Worm (Caenorhabditis elegans) whole organism, L4 larva: ENCODE data around the gene Y41D4B.1.

Source experiments
- T26A8.4 ChIP-seq: fragments of 200-800 bp; sonication (Bioruptor generic); IDR thresholded peaks from 2 replicates; pipeline ENCODE4 v1.3.6; 2022; ENCODE audit warnings: missing genetic modification characterization, missing compliant biosample characterization
- ceh-82 ChIP-seq: sonication (generic microtip); optimal IDR thresholded peaks from 2 replicates; lab custom pipeline; 2017; ENCODE audit warnings: missing biosample characterization, missing genetic modification characterization
- fkh-10 ChIP-seq: fragments of 150-350 bp; optimal IDR thresholded peaks from 2 replicates; lab custom pipeline; 2014; ENCODE audit warnings: missing biosample characterization, missing genetic modification reagents, missing genetic modification characterization
- jun-1 ChIP-seq: fragments of 150-350 bp; optimal IDR thresholded peaks from 2 replicates; lab custom pipeline; 2014; ENCODE audit warnings: missing biosample characterization, missing genetic modification reagents, missing genetic modification characterization
- mes-2 ChIP-seq: sonication (generic microtip); optimal IDR thresholded peaks from 2 replicates; lab custom pipeline; 2016; ENCODE audit warnings: missing genotype, mild to moderate bottlenecking, missing genetic modification characterization, missing compliant biosample characterization; ENCODE audit not compliant: poor library complexity, severe bottlenecking
- pqm-1 ChIP-seq: sonication (generic microtip); optimal IDR thresholded peaks from 2 replicates; lab custom pipeline; 2017; ENCODE audit warnings: missing biosample characterization, missing genetic modification characterization
- skn-1 ChIP-seq: fragments of 150-350 bp; optimal IDR thresholded peaks from 2 replicates; lab custom pipeline; 2014; ENCODE audit warnings: missing biosample characterization, missing genetic modification characterization
- ztf-7 ChIP-seq: fragments of 150-350 bp; optimal IDR thresholded peaks from 2 replicates; lab custom pipeline; 2014; ENCODE audit warnings: missing biosample characterization, missing genetic modification characterization

DNA sequence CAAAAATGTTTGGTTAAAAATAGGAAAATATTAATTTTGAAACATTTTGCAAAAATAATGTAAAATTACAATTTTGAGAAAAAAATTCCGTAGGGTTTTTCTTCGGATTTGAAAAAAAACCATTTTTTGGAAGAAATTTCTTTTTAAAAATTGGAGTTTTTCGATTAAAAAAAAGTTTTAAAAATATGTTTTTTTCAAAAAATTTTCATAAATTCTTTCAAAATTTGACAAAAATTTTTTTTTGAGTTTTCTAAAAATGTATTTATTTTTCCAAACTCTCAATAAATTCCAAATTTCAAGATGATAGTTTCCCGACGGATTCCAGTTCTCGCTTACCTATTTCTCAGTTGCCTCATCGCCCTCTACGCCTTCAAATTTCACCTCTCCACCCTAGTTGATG is 27.1 kb downstream of the Y41D4B.1 start, which contains the start of gene bus-2:
- no peak for TF ChIP-seq fkh-10 (GFP tag; lab: Kevin White, UChicago)
- no peak for TF ChIP-seq ztf-7 (tag; lab: Kevin White, UChicago)
- no peak for TF ChIP-seq T26A8.4 (GFP tag; lab: Robert Waterston, UW)
- TF ChIP-seq skn-1 (tag; lab: Kevin White, UChicago): no peak
- TF ChIP-seq pqm-1 (tag; lab: Kevin White, UChicago): no peak
- no peak for TF ChIP-seq mes-2 (tag; lab: Kevin White, UChicago)
- TF ChIP-seq jun-1 (tag; lab: Kevin White, UChicago): no peak
- no peak for TF ChIP-seq ceh-82 (tag; lab: Kevin White, UChicago)
